Worm (Caenorhabditis elegans) whole organism, L1 larva: ENCODE data around the gene fbxb-21.
"Not testable (repeated sequence)": the region's sequence is repeated elsewhere in the genome, so short reads cannot be mapped to it uniquely, and the experiment has no call there.

Experiments
- C04F5.9 ChIP-seq: sonication (generic microtip); optimal IDR thresholded peaks from 2 replicates; lab custom pipeline; 2016; ENCODE audit warnings: missing genetic modification characterization, missing compliant biosample characterization
- aha-1 ChIP-seq: fragments of 150-350 bp; optimal IDR thresholded peaks from 2 replicates; lab custom pipeline; 2014; ENCODE audit warnings: missing biosample characterization, missing genetic modification characterization
- ceh-63 ChIP-seq: fragments of 200-800 bp; sonication (Bioruptor generic); optimal IDR thresholded peaks from 2 replicates; lab custom pipeline; 2018; ENCODE audit warnings: mild to moderate bottlenecking, missing genetic modification characterization, missing compliant biosample characterization
- ceh-82 ChIP-seq, 3 experiments: fragments of 150-350 bp in 1 of 3; sonication (generic microtip) in 2 of 3; optimal IDR thresholded peaks; 2 replicates each; lab custom pipeline; 2014 to 2017; ENCODE audit warnings: missing biosample characterization in 3 of 3, missing genetic modification characterization in 3 of 3
- ceh-88 ChIP-seq: fragments of 200-800 bp; sonication (Bioruptor generic); IDR thresholded peaks from 2 replicates; pipeline ENCODE4 v1.3.6; 2022; ENCODE audit warnings: missing genetic modification characterization, missing compliant biosample characterization
- ces-1 ChIP-seq: fragments of 150-350 bp; optimal IDR thresholded peaks from 2 replicates; lab custom pipeline; 2014; ENCODE audit warnings: missing biosample characterization, missing genetic modification reagents, missing genetic modification characterization
- dpl-1 ChIP-seq, 3 experiments: fragments of 150-350 bp in 2 of 3; sonication (generic microtip) in 1 of 3; optimal IDR thresholded peaks; 2 replicates each; lab custom pipeline; 2014 to 2017; ENCODE audit warnings: missing biosample characterization in 3 of 3, missing genetic modification characterization in 3 of 3, missing genetic modification reagents in 3 of 3
- efl-1 ChIP-seq, 4 experiments: fragments of 150-350 bp; optimal IDR thresholded peaks in 3 of 4; peaks in 1 of 4; 1 replicate in 1 of 4; 2 replicates in 3 of 4; lab custom pipeline; 2014; ENCODE audit warnings: missing biosample characterization in 2 of 4, missing genetic modification characterization in 2 of 4, missing genetic modification reagents in 2 of 4
- elt-2 ChIP-seq: sonication (generic microtip); optimal IDR thresholded peaks from 2 replicates; lab custom pipeline; 2016; ENCODE audit warnings: missing genetic modification characterization, mild to moderate bottlenecking, inconsistent platforms, missing compliant biosample characterization, missing genetic modification reagents
- fkh-4 ChIP-seq: sonication (generic microtip); optimal IDR thresholded peaks from 2 replicates; lab custom pipeline; 2016; ENCODE audit warnings: missing compliant biosample characterization, missing genetic modification characterization, borderline replicate concordance
- grh-1 ChIP-seq: fragments of 200-800 bp; sonication (Bioruptor generic); IDR thresholded peaks from 2 replicates; pipeline ENCODE4 v1.3.6; 2022; ENCODE audit warnings: missing genetic modification reagents, missing genetic modification characterization, missing compliant biosample characterization
- irx-1 ChIP-seq: sonication (generic microtip); optimal IDR thresholded peaks from 2 replicates; lab custom pipeline; 2016; ENCODE audit warnings: missing genetic modification characterization, missing compliant biosample characterization
- isw-1 ChIP-seq: fragments of 200-800 bp; sonication (Bioruptor generic); IDR thresholded peaks from 2 replicates; pipeline ENCODE4 v1.3.6; 2022; ENCODE audit warnings: missing genetic modification characterization, missing compliant biosample characterization
- jun-1 ChIP-seq: fragments of 150-350 bp; optimal IDR thresholded peaks from 2 replicates; lab custom pipeline; 2014; ENCODE audit warnings: missing biosample characterization, missing genetic modification reagents, missing genetic modification characterization
- lin-13 ChIP-seq: fragments of 150-350 bp; optimal IDR thresholded peaks from 2 replicates; lab custom pipeline; 2014; ENCODE audit warnings: missing biosample characterization, missing genetic modification reagents, missing genetic modification characterization
- lin-35 ChIP-seq, 2 experiments: fragments of 150-350 bp; optimal IDR thresholded peaks; 2 replicates each; lab custom pipeline; 2014; ENCODE audit warnings: missing biosample characterization in 2 of 2, missing genetic modification characterization in 2 of 2, missing genetic modification reagents in 2 of 2
- lir-3 ChIP-seq: sonication (generic microtip); optimal IDR thresholded peaks from 2 replicates; lab custom pipeline; 2016; ENCODE audit warnings: mild to moderate bottlenecking, missing genetic modification characterization, moderate library complexity, missing compliant biosample characterization; ENCODE audit not compliant: poor library complexity
- lsy-2 ChIP-seq, 2 experiments: fragments of 150-350 bp; optimal IDR thresholded peaks; 2 replicates each; lab custom pipeline; 2014; ENCODE audit warnings: missing biosample characterization in 2 of 2, missing genetic modification characterization in 2 of 2
- mdl-1 ChIP-seq, 2 experiments: fragments of 150-350 bp; optimal IDR thresholded peaks; 2 replicates each; lab custom pipeline; 2014 to 2017; ENCODE audit warnings: missing biosample characterization in 2 of 2, missing genetic modification characterization in 2 of 2, inconsistent platforms in 1 of 2
- mep-1 ChIP-seq: fragments of 150-350 bp; optimal IDR thresholded peaks from 2 replicates; lab custom pipeline; 2014; ENCODE audit warnings: missing biosample characterization, missing genetic modification characterization
- nhr-84 ChIP-seq: sonication (generic microtip); optimal IDR thresholded peaks from 2 replicates; lab custom pipeline; 2017; ENCODE audit warnings: missing biosample characterization, missing genetic modification characterization
- nhr-85 ChIP-seq: sonication (generic microtip); peaks from one replicate; lab custom pipeline; 2016; ENCODE audit warnings: missing genetic modification characterization, inconsistent platforms, missing compliant biosample characterization
- pag-3 ChIP-seq: sonication (generic microtip); optimal IDR thresholded peaks from 2 replicates; lab custom pipeline; 2017; ENCODE audit warnings: missing genetic modification characterization, mild to moderate bottlenecking, missing compliant biosample characterization, antibody characterized with exemption, borderline replicate concordance; ENCODE audit not compliant: insufficient read depth
- rnt-1 ChIP-seq: sonication (generic microtip); optimal IDR thresholded peaks from 2 replicates; lab custom pipeline; 2016; ENCODE audit warnings: mild to moderate bottlenecking, missing genetic modification characterization, moderate library complexity, missing compliant biosample characterization
- skn-1 ChIP-seq: fragments of 150-350 bp; optimal IDR thresholded peaks from 2 replicates; lab custom pipeline; 2014; ENCODE audit warnings: missing biosample characterization, missing genetic modification characterization
- sox-4 ChIP-seq: sonication (generic microtip); optimal IDR thresholded peaks from 2 replicates; lab custom pipeline; 2016; ENCODE audit warnings: missing genetic modification characterization, missing compliant biosample characterization
- sptf-1 ChIP-seq: fragments of 150-350 bp; optimal IDR thresholded peaks from 2 replicates; lab custom pipeline; 2014; ENCODE audit warnings: missing biosample characterization, missing genetic modification characterization
- unc-62 ChIP-seq: fragments of 150-350 bp; optimal IDR thresholded peaks from 2 replicates; lab custom pipeline; 2014; ENCODE audit warnings: missing biosample characterization, missing genetic modification reagents, missing genetic modification characterization
- unc-86 ChIP-seq: sonication (generic microtip); optimal IDR thresholded peaks from 2 replicates; lab custom pipeline; 2016; ENCODE audit warnings: missing genetic modification characterization, missing compliant biosample characterization
- zip-4 ChIP-seq: fragments of 200-800 bp; sonication (Bioruptor generic); optimal IDR thresholded peaks from 2 replicates; lab custom pipeline; 2018; ENCODE audit warnings: mild to moderate bottlenecking, missing genetic modification characterization, moderate library complexity, missing compliant biosample characterization
- ztf-11 ChIP-seq, 2 experiments: sonication (generic microtip); optimal IDR thresholded peaks; 2 replicates each; lab custom pipeline; 2016 to 2017; ENCODE audit warnings: missing genetic modification characterization in 2 of 2, missing biosample characterization in 1 of 2, missing compliant biosample characterization in 1 of 2

Gene fbxb-21

DNA sequence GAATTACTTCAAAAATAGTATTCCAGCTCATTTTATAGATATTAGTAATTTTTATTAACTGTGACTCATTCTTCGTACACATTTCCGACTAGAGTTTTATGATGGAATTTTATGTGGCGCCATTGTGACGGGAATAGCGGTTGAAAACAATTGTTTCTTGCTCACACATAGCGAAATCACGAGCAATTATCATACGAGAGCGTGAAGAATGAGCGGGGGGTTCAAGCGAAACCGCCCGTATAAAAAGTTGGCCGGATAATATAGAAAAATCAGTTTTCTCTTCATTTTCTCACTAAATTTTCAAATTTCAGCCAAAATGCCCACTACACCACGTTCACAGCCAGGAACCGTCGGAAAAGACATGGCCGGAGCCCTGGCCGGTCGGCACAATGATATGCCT, 15.2 kb downstream of the fbxb-21 start, which contains the start of gene C08E3.1:
TSS of gene C08E3.1 (plus strand) at position 301 of the 400 bp plus-strand sequence.
- TF ChIP-seq grh-1; ceh-63 (GFP tag; lab: Kevin White, UChicago); elt-2: not testable (repeated sequence)
- TF ChIP-seq, all 84 proteins: peak for 0; not testable (repeated sequence) for 84

DNA sequence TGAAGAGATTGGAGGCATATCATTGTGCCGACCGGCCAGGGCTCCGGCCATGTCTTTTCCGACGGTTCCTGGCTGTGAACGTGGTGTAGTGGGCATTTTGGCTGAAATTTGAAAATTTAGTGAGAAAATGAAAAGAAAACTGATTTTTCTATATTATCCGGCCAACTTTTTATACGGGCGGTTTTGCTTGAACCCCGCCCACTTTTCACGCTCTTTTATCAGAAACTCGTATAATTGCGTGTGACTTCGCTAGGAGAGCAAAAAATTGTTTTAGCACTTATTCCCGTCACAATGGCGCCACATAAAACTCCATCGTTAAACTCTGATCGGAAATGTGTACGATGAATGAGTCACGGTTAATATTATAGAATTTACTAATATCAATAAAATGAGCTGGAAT, 16.5 kb downstream of the fbxb-21 start, which contains the start of gene C08E3.13:
TSS of gene C08E3.13 (minus strand) at position 101 of the 400 bp plus-strand sequence.
- not testable (repeated sequence) for TF ChIP-seq nhr-85, nhr-84, unc-86 (tag; lab: Kevin White, UChicago)

DNA sequence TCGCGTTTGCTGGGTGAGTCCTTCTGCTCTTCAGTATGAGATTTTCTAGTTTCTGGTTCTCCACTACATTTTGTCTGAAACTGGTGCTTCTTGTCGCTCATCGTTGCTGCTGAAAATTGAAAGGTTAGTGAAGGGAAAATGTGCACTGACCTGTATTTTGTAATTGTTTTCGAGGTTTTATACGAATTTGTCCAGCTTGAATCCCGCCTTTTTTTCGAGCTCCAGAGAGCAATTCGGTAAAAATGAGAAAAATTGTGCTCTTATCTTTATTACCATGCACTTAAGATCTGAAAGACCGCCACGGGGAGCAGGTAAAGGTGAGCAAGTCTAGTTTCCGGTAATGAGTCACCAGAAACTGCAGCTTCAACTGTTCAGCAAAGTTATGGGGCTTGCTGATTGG, 20.9 kb downstream of the fbxb-21 start, which contains the start of gene C08E3.15:
TSS of gene C08E3.15 (minus strand) at position 101 of the 400 bp plus-strand sequence.
- TF ChIP-seq lsy-2 (tag; optimal IDR thresholded peaks at IDR 0.05; lab: Kevin White, UChicago), result peak in 1 of 2 experiments; percentile 6
- TF ChIP-seq, all 84 proteins: peak for 1; not testable (repeated sequence) for 83

DNA sequence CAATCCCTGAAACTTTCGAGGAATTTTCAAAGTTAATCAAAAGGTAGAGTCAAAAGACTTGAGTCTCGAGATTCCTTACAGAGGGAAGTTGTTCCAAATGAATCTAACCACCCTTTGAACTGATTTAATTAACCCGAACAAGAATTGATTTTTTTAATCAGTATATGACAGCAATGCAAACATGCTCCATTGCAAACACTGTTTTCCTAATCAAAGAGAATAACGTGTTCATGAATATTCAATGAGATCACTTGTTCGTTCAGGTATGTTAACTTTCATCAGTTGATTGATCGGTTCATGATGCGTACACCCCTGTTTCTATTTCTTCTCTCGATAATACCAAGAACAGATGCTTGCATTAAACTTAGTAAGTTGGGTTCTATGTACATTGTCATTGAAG, 23.0 kb downstream of the fbxb-21 start, which contains the start of gene C08E3.14:
TSS of gene C08E3.14 (plus strand) at position 301 of the 400 bp plus-strand sequence.
- TF ChIP-seq fkh-4 (tag; lab: Kevin White, UChicago) (no peak), aha-1 (tag; lab: Kevin White, UChicago) (no peak), sptf-1 (tag; lab: Kevin White, UChicago) (no peak), efl-1 (optimal IDR thresholded peaks at IDR 0.05; lab: Kevin White, UChicago) (no peak), efl-1 (GFP tag; optimal IDR thresholded peaks at IDR 0.05 in 1 of 2; lab: Kevin White, UChicago) (peak in 1 of 2 experiments; percentile 84)

DNA sequence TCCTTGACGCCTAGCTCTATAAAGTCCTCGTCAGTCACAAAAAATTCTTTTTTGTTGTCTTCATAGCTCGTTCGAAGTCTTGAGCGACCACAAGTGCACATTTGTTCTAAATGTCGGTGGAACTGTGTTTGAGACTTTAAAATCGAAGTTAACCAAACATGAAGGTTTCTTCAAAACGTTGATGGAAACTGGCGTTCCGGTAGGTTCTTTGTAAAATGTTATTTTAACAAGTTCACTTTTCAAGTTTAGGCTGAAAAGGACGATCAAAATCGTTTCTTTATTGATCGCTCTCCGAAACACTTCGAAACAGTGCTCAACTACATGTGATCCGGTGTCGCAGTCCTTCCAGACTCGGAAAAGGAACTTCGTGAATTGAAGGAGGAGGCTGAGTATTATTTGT, 24.1 kb downstream of the fbxb-21 start, which contains the start of gene fbxa-160:
TSS of gene fbxa-160 (minus strand) at position 101 of the 400 bp plus-strand sequence.
- TF ChIP-seq ztf-11 (tag; optimal IDR thresholded peaks at IDR 0.05; lab: Kevin White, UChicago) (no peak), fkh-4 (tag; lab: Kevin White, UChicago) (no peak), lsy-2 (tag; optimal IDR thresholded peaks at IDR 0.05; lab: Kevin White, UChicago) (no peak), ceh-82 (tag; optimal IDR thresholded peaks at IDR 0.05; lab: Kevin White, UChicago) (no peak), rnt-1 (no peak), sox-4 (tag; lab: Kevin White, UChicago) (no peak), nhr-85 (tag; lab: Kevin White, UChicago) (no peak)

DNA sequence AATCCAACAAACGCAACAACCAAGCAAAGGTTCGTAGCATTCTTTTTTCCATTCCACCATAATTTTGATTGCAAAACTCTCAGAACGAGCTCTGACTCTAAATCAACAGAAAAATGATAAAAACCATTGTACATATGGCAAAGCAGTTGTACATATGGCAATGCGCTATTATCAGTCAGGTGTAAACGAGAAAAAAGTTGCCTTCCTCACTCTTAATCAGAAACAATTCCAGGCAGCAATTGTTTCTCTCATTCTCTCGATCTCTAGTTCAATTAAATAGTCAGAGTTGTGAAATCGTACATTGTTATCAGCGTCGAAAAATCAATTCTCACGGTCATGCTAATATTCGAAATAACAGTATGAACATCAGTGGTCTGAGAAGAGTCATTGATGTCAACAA, 26.9 kb downstream of the fbxb-21 start:
- TF ChIP-seq jun-1 (peak; percentile 44), elt-2 (peak; percentile 90), lin-35 (GFP tag; optimal IDR thresholded peaks at IDR 0.05; lab: Kevin White, UChicago) (peak in 1 of 2 experiments; percentile 32), unc-62 (GFP tag; lab: Kevin White, UChicago) (no peak)
- TF ChIP-seq, all 84 proteins: peak for 3

DNA sequence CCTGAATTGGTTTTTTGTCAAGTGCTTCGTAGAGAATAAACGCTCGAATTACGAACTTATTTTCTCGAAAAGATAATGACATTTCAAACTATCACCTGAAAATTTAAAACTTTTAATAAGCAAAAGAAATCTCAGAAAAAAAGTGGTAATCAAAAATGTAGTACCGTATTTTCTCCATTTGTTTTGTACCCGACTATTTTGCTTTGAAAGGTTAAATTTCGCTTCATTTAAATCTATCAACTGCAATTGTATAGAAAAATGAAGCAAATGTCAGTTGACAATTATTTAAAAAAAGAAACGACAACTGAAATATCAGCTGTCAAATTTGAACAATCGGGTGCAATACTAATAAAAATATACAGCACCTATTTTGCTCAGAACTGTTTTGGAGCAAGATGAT, 27.5 kb downstream of the fbxb-21 start, which contains the start of gene fbxa-158:
TSS of gene fbxa-158 (minus strand) at position 101 of the 400 bp plus-strand sequence.
- no peak for TF ChIP-seq ceh-82 (tag; optimal IDR thresholded peaks at IDR 0.05; lab: Kevin White, UChicago)
- no peak for TF ChIP-seq skn-1 (tag; lab: Kevin White, UChicago)
- TF ChIP-seq pag-3 (tag; lab: Kevin White, UChicago), result no peak
- no peak for TF ChIP-seq mdl-1 (tag; optimal IDR thresholded peaks at IDR 0.05; lab: Kevin White, UChicago)
- no peak for TF ChIP-seq mep-1 (tag; lab: Kevin White, UChicago)
- TF ChIP-seq dpl-1 (GFP tag; optimal IDR thresholded peaks at IDR 0.05; lab: Kevin White, UChicago), result no peak
- no peak for TF ChIP-seq fkh-4 (tag; lab: Kevin White, UChicago)
- TF ChIP-seq zip-4 (GFP tag; lab: Kevin White, UChicago), result no peak
- TF ChIP-seq irx-1, result no peak
- no peak for TF ChIP-seq ceh-88
- TF ChIP-seq lir-3 (tag; lab: Kevin White, UChicago), result no peak
- no peak for TF ChIP-seq ces-1
- TF ChIP-seq C04F5.9 (tag; lab: Kevin White, UChicago), result no peak
- no peak for TF ChIP-seq isw-1
- TF ChIP-seq lin-13 (GFP tag; lab: Kevin White, UChicago), result no peak
